Fruit fly (Drosophila melanogaster) whole organism, embryonic: ENCODE results near the gene CG9550.

Source experiments
- BtbVII ChIP-seq: fragments of 200-800 bp; sonication (Bioruptor generic); optimal IDR thresholded peaks from 3 replicates; lab custom pipeline; 2017; ENCODE audit warnings: missing biosample characterization, mild to moderate bottlenecking, missing genetic modification characterization
- C15 ChIP-seq: fragments of 200-800 bp; sonication (Bioruptor generic); IDR thresholded peaks from 3 replicates; pipeline ENCODE4 v1.3.6; 2022; ENCODE audit warnings: missing biosample characterization, missing genetic modification characterization
- CG1024 ChIP-seq: fragments of 200-800 bp; sonication (Bioruptor generic); IDR thresholded peaks from 2 replicates; pipeline ENCODE4 v1.3.6; 2022; ENCODE audit warnings: missing biosample characterization, missing genetic modification characterization
- CG10366 ChIP-seq: fragments of 200-800 bp; sonication (Bioruptor generic); IDR thresholded peaks from 2 replicates; pipeline ENCODE4 v1.3.6; 2022; ENCODE audit warnings: missing biosample characterization, missing genetic modification characterization
- CG10462 ChIP-seq: fragments of 200-800 bp; sonication (Bioruptor generic); optimal IDR thresholded peaks from 2 replicates; lab custom pipeline; 2016; ENCODE audit warnings: missing biosample characterization, missing genetic modification characterization
- CG12219 ChIP-seq: fragments of 200-800 bp; sonication (Bioruptor generic); optimal IDR thresholded peaks from 3 replicates; lab custom pipeline; 2018; ENCODE audit warnings: missing biosample characterization, mild to moderate bottlenecking, missing genetic modification characterization
- CG12659 ChIP-seq: fragments of 200-800 bp; sonication (Bioruptor generic); optimal IDR thresholded peaks from 3 replicates; lab custom pipeline; 2017; ENCODE audit warnings: mild to moderate bottlenecking, missing biosample characterization, missing genetic modification reagents, missing genetic modification characterization
- CG13287 ChIP-seq: fragments of 200-800 bp; sonication (Bioruptor generic); IDR thresholded peaks from 2 replicates; pipeline ENCODE4 v1.3.6; 2022; ENCODE audit warnings: missing biosample characterization, missing genetic modification characterization; ENCODE audit not compliant: partially characterized antibody
- CG14667 ChIP-seq: fragments of 200-800 bp; sonication (Bioruptor generic); IDR thresholded peaks from 2 replicates; pipeline ENCODE4 v1.3.6; 2022; ENCODE audit warnings: missing biosample characterization, missing genetic modification characterization
- CG2116 ChIP-seq: fragments of 200-800 bp; sonication (Bioruptor generic); optimal IDR thresholded peaks from 3 replicates; lab custom pipeline; 2018; ENCODE audit warnings: missing biosample characterization, mild to moderate bottlenecking, missing genetic modification characterization
- CG2129 ChIP-seq: fragments of 200-800 bp; sonication (Bioruptor generic); IDR thresholded peaks from 2 replicates; pipeline ENCODE4 v1.3.6; 2022; ENCODE audit warnings: missing biosample characterization, missing genetic modification characterization; ENCODE audit not compliant: partially characterized antibody
- CG2889 ChIP-seq: fragments of 200-800 bp; sonication (Bioruptor generic); IDR thresholded peaks from 3 replicates; pipeline ENCODE4 v1.3.6; 2022; ENCODE audit warnings: missing biosample characterization, missing genetic modification characterization
- CG30403 ChIP-seq: fragments of 200-800 bp; sonication (Bioruptor generic); optimal IDR thresholded peaks from 3 replicates; lab custom pipeline; 2016; ENCODE audit warnings: missing biosample characterization, missing genetic modification characterization
- CG3065 ChIP-seq: fragments of 200-800 bp; sonication (Bioruptor generic); optimal IDR thresholded peaks from 2 replicates; lab custom pipeline; 2016; ENCODE audit warnings: missing biosample characterization, missing genetic modification characterization
- CG31365 ChIP-seq: fragments of 200-800 bp; sonication (Bioruptor generic); optimal IDR thresholded peaks from 2 replicates; lab custom pipeline; 2018; ENCODE audit warnings: missing biosample characterization, mild to moderate bottlenecking, missing genetic modification characterization
- CG31441 ChIP-seq: fragments of 200-800 bp; sonication (Bioruptor generic); IDR thresholded peaks from 2 replicates; pipeline ENCODE4 v1.3.6; 2022; ENCODE audit warnings: missing biosample characterization, missing genetic modification characterization
- CG32767 ChIP-seq: fragments of 200-800 bp; sonication (Bioruptor generic); IDR thresholded peaks from 2 replicates; pipeline ENCODE4 v1.3.6; 2022; ENCODE audit warnings: missing biosample characterization, missing genetic modification characterization
- CG3838 ChIP-seq: fragments of 200-800 bp; sonication (Bioruptor generic); optimal IDR thresholded peaks from 3 replicates; lab custom pipeline; 2016; ENCODE audit warnings: missing biosample characterization, missing genetic modification characterization
- CG3847 ChIP-seq: fragments of 200-800 bp; sonication (Bioruptor generic); IDR thresholded peaks from 2 replicates; pipeline ENCODE4 v1.3.6; 2022; ENCODE audit warnings: missing biosample characterization, missing genetic modification characterization
- CG43689 ChIP-seq: fragments of 200-800 bp; sonication (Bioruptor generic); IDR thresholded peaks from 2 replicates; pipeline ENCODE4 v1.3.6; 2022; ENCODE audit warnings: missing biosample characterization, missing genetic modification characterization
- CG6654 ChIP-seq: fragments of 200-800 bp; sonication (Bioruptor generic); optimal IDR thresholded peaks from 2 replicates; lab custom pipeline; 2017; ENCODE audit warnings: missing biosample characterization, mild to moderate bottlenecking, missing genetic modification characterization
- CG9609 ChIP-seq: fragments of 200-800 bp; sonication (Bioruptor generic); optimal IDR thresholded peaks from 3 replicates; lab custom pipeline; 2016; ENCODE audit warnings: missing biosample characterization, missing genetic modification characterization
- CG9727 ChIP-seq: fragments of 200-800 bp; sonication (Bioruptor generic); optimal IDR thresholded peaks from 3 replicates; lab custom pipeline; 2017; ENCODE audit warnings: missing biosample characterization, mild to moderate bottlenecking, missing genetic modification characterization
- CG9932 ChIP-seq: fragments of 200-800 bp; sonication (Bioruptor generic); IDR thresholded peaks from 2 replicates; pipeline ENCODE4 v1.3.6; 2022; ENCODE audit warnings: missing biosample characterization, missing genetic modification characterization
- Camta ChIP-seq: fragments of 200-800 bp; sonication (Bioruptor generic); optimal IDR thresholded peaks from 2 replicates; lab custom pipeline; 2016; ENCODE audit warnings: missing biosample characterization, missing genetic modification characterization
- Chrac-16 ChIP-seq: fragments of 200-800 bp; sonication (Bioruptor generic); optimal IDR thresholded peaks from 3 replicates; lab custom pipeline; 2016; ENCODE audit warnings: missing biosample characterization, missing genetic modification characterization
- CoRest ChIP-seq: fragments of 200-800 bp; sonication (Bioruptor generic); optimal IDR thresholded peaks from 3 replicates; lab custom pipeline; 2018; ENCODE audit warnings: missing biosample characterization, mild to moderate bottlenecking, missing genetic modification characterization, moderate library complexity
- H15 ChIP-seq: fragments of 200-800 bp; sonication (Bioruptor generic); IDR thresholded peaks from 3 replicates; pipeline ENCODE4 v1.3.6; 2022; ENCODE audit warnings: missing biosample characterization, missing genetic modification characterization
- HLH3B ChIP-seq: fragments of 200-800 bp; sonication (Bioruptor generic); IDR thresholded peaks from 2 replicates; pipeline ENCODE4 v1.3.6; 2022; ENCODE audit warnings: missing biosample characterization, missing genetic modification characterization
- Hr3 ChIP-seq: fragments of 200-800 bp; sonication (Bioruptor generic); optimal IDR thresholded peaks from 3 replicates; lab custom pipeline; 2016; ENCODE audit warnings: missing biosample characterization, missing genetic modification characterization
- Hr51 ChIP-seq, 2 experiments: fragments of 200-800 bp; sonication (Bioruptor generic); optimal IDR thresholded peaks; 2 replicates in 1 of 2; 3 replicates in 1 of 2; lab custom pipeline; 2016 to 2018; ENCODE audit warnings: missing biosample characterization in 2 of 2, missing genetic modification characterization in 2 of 2, mild to moderate bottlenecking in 1 of 2, moderate library complexity in 1 of 2
- Hsf ChIP-seq: fragments of 200-800 bp; sonication (Bioruptor generic); optimal IDR thresholded peaks from 3 replicates; lab custom pipeline; 2016; ENCODE audit warnings: missing biosample characterization, missing genetic modification characterization
- Kr ChIP-seq: fragments of 200-800 bp; sonication (Bioruptor generic); optimal IDR thresholded peaks from 2 replicates; lab custom pipeline; 2017; ENCODE audit warnings: missing biosample characterization, mild to moderate bottlenecking, missing genetic modification characterization
- Poxn ChIP-seq: fragments of 200-800 bp; sonication (Bioruptor generic); IDR thresholded peaks from 2 replicates; pipeline ENCODE4 v1.3.6; 2022; ENCODE audit warnings: missing biosample characterization, missing genetic modification characterization
- Trl ChIP-seq, 3 experiments: fragments of >200 bp in 2 of 3; fragments of 200-800 bp in 1 of 3; sonication (Bioruptor generic) in 1 of 3; optimal IDR thresholded peaks; 2 replicates in 1 of 3; 3 replicates in 2 of 3; lab custom pipeline; 2016 to 2017; ENCODE audit warnings: missing biosample characterization in 1 of 3, missing genetic modification characterization in 1 of 3
- Xbp1 ChIP-seq: fragments of 200-800 bp; sonication (Bioruptor generic); optimal IDR thresholded peaks from 3 replicates; lab custom pipeline; 2016; ENCODE audit warnings: missing biosample characterization, mild to moderate bottlenecking, missing genetic modification characterization
- ara ChIP-seq: fragments of 200-800 bp; sonication (Bioruptor generic); IDR thresholded peaks from 2 replicates; pipeline ENCODE4 v1.3.6; 2022; ENCODE audit warnings: missing biosample characterization, missing genetic modification characterization
- cato ChIP-seq: fragments of 200-800 bp; sonication (Bioruptor generic); optimal IDR thresholded peaks from 2 replicates; lab custom pipeline; 2016; ENCODE audit warnings: missing biosample characterization, missing genetic modification characterization, borderline replicate concordance
- crp ChIP-seq, 2 experiments: fragments of 200-800 bp; sonication (Bioruptor generic); optimal IDR thresholded peaks; 2 replicates in 1 of 2; 3 replicates in 1 of 2; lab custom pipeline; 2017; ENCODE audit warnings: missing biosample characterization in 2 of 2, missing genetic modification characterization in 2 of 2, mild to moderate bottlenecking in 1 of 2, moderate library complexity in 1 of 2
- dimm ChIP-seq: fragments of 200-800 bp; sonication (Bioruptor generic); IDR thresholded peaks from 2 replicates; pipeline ENCODE4 v1.3.6; 2022; ENCODE audit warnings: missing biosample characterization, missing genetic modification characterization
- inv ChIP-seq: fragments of 200-800 bp; sonication (Bioruptor generic); IDR thresholded peaks from 2 replicates; pipeline ENCODE4 v1.3.6; 2022; ENCODE audit warnings: missing biosample characterization, missing genetic modification characterization; ENCODE audit not compliant: partially characterized antibody
- ken ChIP-seq: fragments of 200-800 bp; sonication (Bioruptor generic); IDR thresholded peaks from 3 replicates; pipeline ENCODE4 v1.3.6; 2022; ENCODE audit warnings: missing biosample characterization, missing genetic modification characterization
- p53 ChIP-seq: fragments of 200-800 bp; sonication (Bioruptor generic); optimal IDR thresholded peaks from 2 replicates; lab custom pipeline; 2016; ENCODE audit warnings: missing biosample characterization, missing genetic modification characterization
- rib ChIP-seq: fragments of 200-800 bp; sonication (Bioruptor generic); IDR thresholded peaks from 2 replicates; pipeline ENCODE4 v1.3.6; 2022; ENCODE audit warnings: missing biosample characterization, missing genetic modification characterization
- sc ChIP-seq, 3 experiments: fragments of >200 bp in 2 of 3; fragments of 200-800 bp in 1 of 3; sonication (Bioruptor generic) in 1 of 3; optimal IDR thresholded peaks; 2 replicates in 2 of 3; 3 replicates in 1 of 3; lab custom pipeline; 2017; ENCODE audit warnings: mild to moderate bottlenecking in 1 of 3, missing biosample characterization in 1 of 3, missing genetic modification characterization in 1 of 3, missing genetic modification reagents in 1 of 3
- scrt ChIP-seq: fragments of 200-800 bp; sonication (Bioruptor generic); optimal IDR thresholded peaks from 2 replicates; lab custom pipeline; 2018; ENCODE audit warnings: missing biosample characterization, mild to moderate bottlenecking, missing genetic modification characterization, moderate library complexity
- sim ChIP-seq: fragments of 200-800 bp; sonication (Bioruptor generic); IDR thresholded peaks from 2 replicates; pipeline ENCODE4 v1.3.6; 2022; ENCODE audit warnings: missing biosample characterization, missing genetic modification characterization
- slou ChIP-seq: fragments of 200-800 bp; sonication (Bioruptor generic); optimal IDR thresholded peaks from 3 replicates; lab custom pipeline; 2016; ENCODE audit warnings: missing biosample characterization, missing genetic modification characterization
- tll ChIP-seq, 2 experiments: fragments of 200-800 bp in 1 of 2; fragments of >200 bp in 1 of 2; sonication (Bioruptor generic) in 1 of 2; optimal IDR thresholded peaks; 2 replicates each; lab custom pipeline; 2017 to 2019; ENCODE audit warnings: missing biosample characterization in 2 of 2, missing genetic modification characterization in 2 of 2, mild to moderate bottlenecking in 1 of 2, moderate library complexity in 1 of 2
- trem ChIP-seq: fragments of 200-800 bp; optimal IDR thresholded peaks from 3 replicates; lab custom pipeline; 2019; ENCODE audit warnings: missing biosample characterization, mild to moderate bottlenecking, missing genetic modification characterization, moderate library complexity
- twi ChIP-seq: fragments of 200-800 bp; optimal IDR thresholded peaks from 2 replicates; lab custom pipeline; 2019; ENCODE audit warnings: missing biosample characterization, mild to moderate bottlenecking, missing genetic modification characterization, moderate library complexity

Gene CG9550

dm6 chr2L:6465497-6465896 is 31.4 kb upstream of the CG9550 start, which contains the start of gene Rchy1 (continued):
- TF ChIP-seq CG12219 (GFP tag; lab: Kevin White, UChicago) (peak; percentile 36), CG14667 (no peak), cato (GFP tag; lab: Kevin White, UChicago) (no peak), CG2116 (GFP tag; lab: Kevin White, UChicago) (no peak), rib (GFP tag; lab: Robert Waterston, UW) (0 out of 2 replicates have a peak, but pooled peaks have one; percentile 37), Kr (GFP tag; lab: Kevin White, UChicago) (no peak), CG31365 (tag; lab: Kevin White, UChicago) (peak; percentile 43), CG9932 (GFP tag; lab: Robert Waterston, UW) (no peak), Hr3 (GFP tag; lab: Kevin White, UChicago) (no peak), ara (GFP tag; lab: Robert Waterston, UW) (no peak), CG9609 (no peak), CoRest (no peak), Hsf (no peak), CG2889 (GFP tag; lab: Robert Waterston, UW) (no peak), CG12659 (peak; percentile 45), tll (GFP tag; optimal IDR thresholded peaks at IDR 0.05; lab: Kevin White, UChicago) (no peak), Camta (no peak), ken (no peak), trem (no peak), CG43689 (GFP tag; lab: Robert Waterston, UW) (no peak), CG13287 (peak; percentile 36; the same call in 1 of the 2 replicates), CG3847 (GFP tag; lab: Robert Waterston, UW) (peak; percentile 28; the same call in 1 of the 2 replicates), Hr51 (GFP tag; optimal IDR thresholded peaks at IDR 0.05; lab: Kevin White, UChicago) (no peak), dimm (GFP tag; lab: Robert Waterston, UW) (no peak), CG10462 (no peak), Chrac-16 (GFP tag; lab: Kevin White, UChicago) (no peak), p53 (GFP tag; lab: Kevin White, UChicago) (no peak), Xbp1 (GFP tag; lab: Kevin White, UChicago) (no peak), CG3065 (GFP tag; lab: Kevin White, UChicago) (no peak), CG31441 (GFP tag; lab: Robert Waterston, UW) (no peak), Poxn (GFP tag; lab: Robert Waterston, UW) (no peak), H15 (GFP tag; lab: Robert Waterston, UW) (no peak), CG3838 (no peak), CG32767 (peak; percentile 13; the same call in 1 of the 2 replicates), CG30403 (GFP tag; lab: Kevin White, UChicago) (no peak), CG2129 (GFP tag; lab: Robert Waterston, UW) (no peak), inv (GFP tag; lab: Robert Waterston, UW) (no peak), scrt (peak; percentile 93), BtbVII (GFP tag; lab: Kevin White, UChicago) (no peak), sc (optimal IDR thresholded peaks at IDR 0.05; lab: Kevin White, UChicago) (no peak), sc (GFP tag; optimal IDR thresholded peaks at IDR 0.05; lab: Kevin White, UChicago) (no peak), twi (tag; lab: Kevin White, UChicago) (no peak), Trl (optimal IDR thresholded peaks at IDR 0.05; lab: Kevin White, UChicago) (no peak), Trl (GFP tag; optimal IDR thresholded peaks at IDR 0.05; lab: Kevin White, UChicago) (peak; percentile 20), CG9727 (GFP tag; lab: Kevin White, UChicago) (no peak), CG1024 (GFP tag; lab: Robert Waterston, UW) (no peak), sim (GFP tag; lab: Robert Waterston, UW) (no peak), CG6654 (GFP tag; lab: Kevin White, UChicago) (no peak), C15 (GFP tag; lab: Robert Waterston, UW) (no peak), crp (GFP tag; optimal IDR thresholded peaks at IDR 0.05; lab: Kevin White, UChicago) (no peak), HLH3B (GFP tag; lab: Robert Waterston, UW) (no peak; the same call in 1 of the 2 replicates), slou (GFP tag; lab: Kevin White, UChicago) (no peak), CG10366 (GFP tag; lab: Robert Waterston, UW) (no peak)
